Fruit fly (Drosophila melanogaster): ENCODE results near the gene CG5455.

- TF ChIP-seq dimm (GFP tag; IDR thresholded peaks at IDR 0.05) (no peak), CG5953 (GFP tag; IDR thresholded peaks at IDR 0.05) (no peak), CG13624 (GFP tag; optimal IDR thresholded peaks at IDR 0.05) (no peak), CG30020 (tag; optimal IDR thresholded peaks at IDR 0.05) (no peak), Fer1 (GFP tag; optimal IDR thresholded peaks at IDR 0.05) (no peak)
These were observed 19.9 kb downstream of the CG5455 start for dm6 chr3R:26481231-26481630.
